Fruit fly (Drosophila melanogaster): ENCODE results near the gene CG17010.

Gene CG17010

DNA sequence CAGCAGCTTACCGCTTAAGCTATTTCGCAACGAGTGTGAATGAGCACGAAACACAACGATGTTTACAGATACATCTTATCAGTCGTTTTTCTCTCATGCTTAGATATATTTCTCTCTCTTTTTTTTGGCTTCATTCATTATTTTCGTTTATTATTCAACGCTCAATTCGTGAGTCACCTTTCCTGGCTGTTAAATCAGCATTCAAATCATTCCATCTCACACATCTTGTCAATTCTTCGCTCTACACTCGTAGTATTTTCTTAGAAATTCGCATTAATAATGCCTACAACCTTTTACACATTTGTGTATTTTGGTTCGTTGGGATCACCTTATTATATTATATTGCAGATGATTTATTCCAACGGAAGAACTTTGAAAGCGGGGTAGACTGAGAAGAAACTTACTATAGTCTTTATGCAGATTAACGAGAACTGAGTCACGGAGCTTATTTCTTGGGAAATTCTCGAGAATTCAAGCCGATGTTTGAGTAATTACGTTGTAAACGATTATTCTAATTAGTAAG, 48.4 kb downstream of the CG17010 start:
- TF ChIP-seq Sox102F (GFP tag; optimal IDR thresholded peaks at IDR 0.05) (no peak), fkh (GFP tag; optimal IDR thresholded peaks at IDR 0.05) (peak; percentile 28)
